Worm (Caenorhabditis elegans): ENCODE measurements around the gene gst-16.
A peak's percentile ranks its signal among the peaks of the same experiment; 100 is the strongest.

The gst-16 gene

ce11 chrII:13632238-13632637 is 8.0 kb upstream of the gst-16 start, which contains the start of gene tag-10:
TSS of gene tag-10 (plus strand) at chrII:13632584.
- peak; percentile 40 for TF ChIP-seq ztf-7 (tag; optimal IDR thresholded peaks at IDR 0.05)
- peak in 1 of 2 experiments; percentile 73 for TF ChIP-seq daf-16 (GFP tag; optimal IDR thresholded peaks at IDR 0.05)
- peak; percentile 30 for TF ChIP-seq daf-16 (tag; optimal IDR thresholded peaks at IDR 0.05)
- no peak for TF ChIP-seq tag-97 (GFP tag; IDR thresholded peaks at IDR 0.05)

DNA sequence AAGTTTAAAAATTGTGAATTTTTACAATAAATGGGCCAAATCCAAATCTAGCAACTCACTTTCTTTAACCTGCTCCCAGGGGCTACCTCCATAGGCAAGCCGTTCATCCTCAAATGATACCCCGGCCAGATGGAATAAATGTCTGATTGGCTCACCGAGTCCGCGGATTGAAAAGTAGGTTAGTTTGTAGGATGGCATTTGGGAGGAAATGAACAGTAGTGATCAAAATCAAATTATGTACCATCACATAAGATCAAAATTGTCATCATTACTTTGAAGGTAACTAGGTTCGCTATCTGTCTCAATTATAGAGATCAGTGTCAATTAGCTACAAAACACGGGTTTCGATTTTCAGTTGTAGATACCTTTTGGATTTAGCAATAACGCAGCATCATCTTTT is 6.5 kb upstream of the gst-16 start, which contains the start of the genes gst-17 and gst-18:
gst-17 (minus strand) TSS at position 101 of the 400 bp plus-strand sequence.
gst-18 (minus strand) TSS at position 198 of the 400 bp plus-strand sequence.
- TF ChIP-seq ZK337.2 (GFP tag; IDR thresholded peaks at IDR 0.05) = no peak
- no peak for TF ChIP-seq zip-2 (tag; optimal IDR thresholded peaks at IDR 0.05)
- no peak for TF ChIP-seq Y105C5A.15 (GFP tag; IDR thresholded peaks at IDR 0.05)
- TF ChIP-seq duxl-1 (tag; optimal IDR thresholded peaks at IDR 0.05; ENCODE audit: poor library complexity) = no peak
- TF ChIP-seq lin-15B (tag; optimal IDR thresholded peaks at IDR 0.05) = no peak
- TF ChIP-seq aly-2 (tag; optimal IDR thresholded peaks at IDR 0.05) = no peak
- no peak for TF ChIP-seq ceh-20 (GFP tag; IDR thresholded peaks at IDR 0.05)
- no peak for TF ChIP-seq vab-7 (GFP tag; IDR thresholded peaks at IDR 0.05)
- no peak for TF ChIP-seq tag-97 (GFP tag; IDR thresholded peaks at IDR 0.05)
- TF ChIP-seq attf-4 (tag; optimal IDR thresholded peaks at IDR 0.05) = no peak
- TF ChIP-seq ztf-11 (tag; optimal IDR thresholded peaks at IDR 0.05) = no peak
- no peak for TF ChIP-seq Y48G9A.11 (GFP tag; IDR thresholded peaks at IDR 0.05)
- TF ChIP-seq daf-19 (GFP tag; conservative IDR thresholded peaks at IDR 0.05) = no peak
- TF ChIP-seq egl-43 (GFP tag; IDR thresholded peaks at IDR 0.05) = no peak
- no peak for TF ChIP-seq hlh-30 (tag; optimal IDR thresholded peaks at IDR 0.05; ENCODE audit: insufficient read depth)
- no peak for TF ChIP-seq lin-13 (GFP tag; optimal IDR thresholded peaks at IDR 0.05)
- TF ChIP-seq F26F4.8 (GFP tag; conservative IDR thresholded peaks at IDR 0.05) = no peak

ce11 chrII:13627001-13627400 is 2.8 kb upstream of the gst-16 start, which contains the start of gene gst-19:
TSS of gene gst-19 (minus strand) at chrII:13627145.
- TF ChIP-seq tag-97 (GFP tag; IDR thresholded peaks at IDR 0.05) (no peak), hif-1 (tag; optimal IDR thresholded peaks at IDR 0.05) (peak; percentile 78 to 93), rbr-2 (tag; optimal IDR thresholded peaks at IDR 0.05) (no peak), madf-9 (GFP tag; conservative IDR thresholded peaks at IDR 0.05) (no peak), nhr-28 (tag; optimal IDR thresholded peaks at IDR 0.05) (peak; percentile 27), aha-1 (tag) (peak; percentile 71)

- no peak for TF ChIP-seq F49E8.2 (tag; optimal IDR thresholded peaks at IDR 0.05; ENCODE audit: borderline replicate concordance)
- no peak for TF ChIP-seq madf-9 (GFP tag; conservative IDR thresholded peaks at IDR 0.05)
- TF ChIP-seq pha-4 (GFP tag; IDR thresholded peaks at IDR 0.05) = no peak
- TF ChIP-seq pha-4 (tag; optimal IDR thresholded peaks at IDR 0.05) = no peak
- no peak for TF ChIP-seq nhr-28 (tag; optimal IDR thresholded peaks at IDR 0.05)
- peak in 1 of 2 experiments; percentile 68 for TF ChIP-seq unc-62 (GFP tag; optimal IDR thresholded peaks at IDR 0.05 in 1 of 2)
- TF ChIP-seq unc-62 (tag; optimal IDR thresholded peaks at IDR 0.05) = no peak
- peak; percentile 65 for TF ChIP-seq aha-1 (tag)
- TF ChIP-seq T20F7.1 (GFP tag; optimal IDR thresholded peaks at IDR 0.05) = no peak
- peak; percentile 79 for TF ChIP-seq mxl-3 (GFP tag; optimal IDR thresholded peaks at IDR 0.05)
- no peak for TF ChIP-seq saeg-2 (GFP tag; IDR thresholded peaks at IDR 0.05)
Measured at ce11 chrII:13617808-13618207, 6.4 kb downstream of the gst-16 start, which contains the start of gene gst-12. TSS of gene gst-12 (minus strand) at chrII:13618061.

- TF ChIP-seq D1046.2 (GFP tag; IDR thresholded peaks at IDR 0.05) (no peak), aha-1 (tag) (no peak), ama-1 (optimal IDR thresholded peaks at IDR 0.05) (no peak), vab-7 (GFP tag; IDR thresholded peaks at IDR 0.05) (no peak), egl-43 (GFP tag; IDR thresholded peaks at IDR 0.05) (no peak), F49E8.2 (tag; optimal IDR thresholded peaks at IDR 0.05; ENCODE audit: borderline replicate concordance) (no peak), arid-1 (GFP tag; conservative IDR thresholded peaks at IDR 0.05) (no peak), mdt-29 (GFP tag; IDR thresholded peaks at IDR 0.05) (no peak), nhr-41 (GFP tag; IDR thresholded peaks at IDR 0.05) (no peak), F44E2.7 (GFP tag; IDR thresholded peaks at IDR 0.05) (no peak), F37D6.2 (tag; optimal IDR thresholded peaks at IDR 0.05) (no peak), nhr-102 (tag; optimal IDR thresholded peaks at IDR 0.05) (no peak), zip-2 (tag; optimal IDR thresholded peaks at IDR 0.05) (no peak), ztf-7 (tag; optimal IDR thresholded peaks at IDR 0.05) (no peak), set-16 (GFP tag; IDR thresholded peaks at IDR 0.05) (no peak), lin-13 (GFP tag; optimal IDR thresholded peaks at IDR 0.05) (no peak), daf-8 (GFP tag; IDR thresholded peaks at IDR 0.05) (no peak), lir-3 (tag; optimal IDR thresholded peaks at IDR 0.05) (no peak), egl-27 (tag; optimal IDR thresholded peaks at IDR 0.05) (no peak)
Measured at ce11 chrII:13616000-13616399, 8.2 kb downstream of the gst-16 start, which contains the start of gene gst-14. TSS of gene gst-14 (minus strand) at chrII:13616100.

Data from whole organism, L4 larva.